Worm (Caenorhabditis elegans): ENCODE data around the gene srw-120.

DNA sequence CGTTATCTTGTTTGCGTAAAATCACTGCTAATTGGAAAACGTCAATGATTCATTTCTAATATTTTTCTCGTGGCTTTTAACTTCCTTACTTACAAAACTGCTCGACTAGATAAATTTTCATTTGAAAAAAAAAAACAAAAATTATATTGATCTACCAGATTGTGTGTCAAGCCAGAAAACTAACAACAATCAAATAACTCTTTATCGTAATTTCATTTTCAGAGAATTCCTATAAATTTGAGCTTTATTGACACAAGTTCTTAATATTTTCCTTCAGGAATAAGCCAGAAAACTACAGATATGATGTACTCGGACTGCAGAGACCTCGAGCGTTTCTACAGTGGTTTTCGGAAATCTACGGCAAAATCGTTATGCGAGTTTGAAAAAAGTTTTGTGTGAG, 19.7 kb downstream of the srw-120 start, which contains the start of gene srw-124:
- TF ChIP-seq pqm-1 (tag; optimal IDR thresholded peaks at IDR 0.05) (no peak), nhr-11 (tag; optimal IDR thresholded peaks at IDR 0.05) (no peak), ceh-19 (GFP tag; optimal IDR thresholded peaks at IDR 0.05) (no peak), hlh-8 (tag; optimal IDR thresholded peaks at IDR 0.05) (no peak), ceh-14 (tag; optimal IDR thresholded peaks at IDR 0.05) (no peak), lin-11 (tag; optimal IDR thresholded peaks at IDR 0.05) (no peak), gmeb-2 (tag; optimal IDR thresholded peaks at IDR 0.05) (no peak), elt-2 (tag; optimal IDR thresholded peaks at IDR 0.05) (no peak)
